Worm (Caenorhabditis elegans) whole organism, L4/young adult: Measurements from ENCODE around the gene F22B7.3.
A peak's percentile ranks its signal among the peaks of the same experiment; 100 is the strongest.

ENCODE experiments used
- W03F9.2 ChIP-seq: fragments of 150-350 bp; optimal IDR thresholded peaks from 2 replicates; lab custom pipeline; 2014; ENCODE audit warnings: missing biosample characterization, missing genetic modification characterization
- him-1 ChIP-seq: sonication (generic microtip); optimal IDR thresholded peaks from 2 replicates; lab custom pipeline; 2016; ENCODE audit warnings: missing genotype, missing genetic modification reagents, missing genetic modification characterization, missing compliant biosample characterization

- peak; percentile 52 for TF ChIP-seq W03F9.2
- no peak for TF ChIP-seq him-1 (tag; lab: Kevin White, UChicago)
Observed at ce11 chrIII:8683679-8684263, 35.1 kb downstream of the F22B7.3 start, which contains the start of gene fli-1.
